Worm (Caenorhabditis elegans) whole organism, L4/young adult: ENCODE data around the gene cpsf-1.

Experiments
- W03F9.2 ChIP-seq: fragments of 150-350 bp; optimal IDR thresholded peaks from 2 replicates; lab custom pipeline; 2014; ENCODE audit warnings: missing biosample characterization, missing genetic modification characterization
- dao-5 ChIP-seq: sonication (generic microtip); optimal IDR thresholded peaks from 2 replicates; lab custom pipeline; 2016; ENCODE audit warnings: missing genotype, missing genetic modification characterization, moderate library complexity, missing compliant biosample characterization
- him-1 ChIP-seq: sonication (generic microtip); optimal IDR thresholded peaks from 2 replicates; lab custom pipeline; 2016; ENCODE audit warnings: missing genotype, missing genetic modification reagents, missing genetic modification characterization, missing compliant biosample characterization

- TF ChIP-seq him-1, result no peak
- no peak for TF ChIP-seq W03F9.2 (tag; lab: Kevin White, UChicago)
- no peak for TF ChIP-seq dao-5
These were observed 35.0 kb downstream of the cpsf-1 start for ce11 chrIV:1997762-1998161.
